Worm (Caenorhabditis elegans) whole organism, L4 larva: Measurements from ENCODE around the gene nas-16.

Experiments
- D1046.2 ChIP-seq: fragments of 200-800 bp; sonication (Bioruptor generic); IDR thresholded peaks from 2 replicates; pipeline ENCODE4 v1.3.6; 2022; ENCODE audit warnings: missing genetic modification characterization, missing compliant biosample characterization
- F10B5.3 ChIP-seq: sonication (generic microtip); optimal IDR thresholded peaks from 2 replicates; lab custom pipeline; 2016; ENCODE audit warnings: mild to moderate bottlenecking, missing genetic modification characterization, missing compliant biosample characterization
- F26F4.8 ChIP-seq: fragments of 200-800 bp; sonication (Bioruptor generic); conservative IDR thresholded peaks from 2 replicates; pipeline ENCODE4 v1.3.6; 2022; ENCODE audit warnings: missing genetic modification characterization, missing compliant biosample characterization
- T26A8.4 ChIP-seq: fragments of 200-800 bp; sonication (Bioruptor generic); IDR thresholded peaks from 2 replicates; pipeline ENCODE4 v1.3.6; 2022; ENCODE audit warnings: missing genetic modification characterization, missing compliant biosample characterization
- Y48G9A.11 ChIP-seq: fragments of 200-800 bp; sonication (Bioruptor generic); IDR thresholded peaks from 2 replicates; pipeline ENCODE4 v1.3.6; 2022; ENCODE audit warnings: missing genetic modification reagents, missing genetic modification characterization, missing compliant biosample characterization
- Y75B8A.6 ChIP-seq: fragments of 200-800 bp; sonication (Bioruptor generic); IDR thresholded peaks from 2 replicates; pipeline ENCODE4 v1.3.6; 2022; ENCODE audit warnings: missing genetic modification reagents, missing genetic modification characterization, missing compliant biosample characterization
- ZK337.2 ChIP-seq: fragments of 200-800 bp; sonication (Bioruptor generic); IDR thresholded peaks from 2 replicates; pipeline ENCODE4 v1.3.6; 2022; ENCODE audit warnings: missing genetic modification reagents, missing genetic modification characterization, missing compliant biosample characterization
- ZK546.5 ChIP-seq, 2 experiments: sonication (generic microtip); optimal IDR thresholded peaks; 2 replicates each; lab custom pipeline; 2017; ENCODE audit warnings: missing biosample characterization in 2 of 2, missing genetic modification characterization in 2 of 2
- aly-2 ChIP-seq: sonication (generic microtip); optimal IDR thresholded peaks from 2 replicates; lab custom pipeline; 2018; ENCODE audit warnings: missing biosample characterization, missing genetic modification characterization
- arid-1 ChIP-seq: fragments of 200-800 bp; sonication (Bioruptor generic); conservative IDR thresholded peaks from 2 replicates; pipeline ENCODE4 v1.3.6; 2022; ENCODE audit warnings: missing genetic modification reagents, missing genetic modification characterization, missing compliant biosample characterization
- attf-4 ChIP-seq: sonication (generic microtip); optimal IDR thresholded peaks from 3 replicates; lab custom pipeline; 2017; ENCODE audit warnings: missing biosample characterization, missing genetic modification characterization
- ceh-20 ChIP-seq: fragments of 200-800 bp; sonication (Bioruptor generic); IDR thresholded peaks from 2 replicates; pipeline ENCODE4 v1.3.6; 2022; ENCODE audit warnings: missing genetic modification reagents, missing genetic modification characterization, missing compliant biosample characterization
- ceh-32 ChIP-seq: sonication (generic microtip); optimal IDR thresholded peaks from 2 replicates; lab custom pipeline; 2016; ENCODE audit warnings: mild to moderate bottlenecking, missing genetic modification characterization, missing compliant biosample characterization; ENCODE audit not compliant: poor library complexity
- ceh-82 ChIP-seq: sonication (generic microtip); optimal IDR thresholded peaks from 2 replicates; lab custom pipeline; 2017; ENCODE audit warnings: missing biosample characterization, missing genetic modification characterization
- ces-1 ChIP-seq: fragments of 150-350 bp; sonication (generic microtip); optimal IDR thresholded peaks from 4 replicates; lab custom pipeline; 2014; ENCODE audit warnings: missing biosample characterization, missing genetic modification reagents, missing genetic modification characterization
- cey-2 ChIP-seq: sonication (generic microtip); optimal IDR thresholded peaks from 3 replicates; lab custom pipeline; 2017; ENCODE audit warnings: missing genetic modification characterization, mild to moderate bottlenecking, missing compliant biosample characterization, antibody characterized with exemption, borderline replicate concordance; ENCODE audit not compliant: insufficient read depth
- ctbp-1 ChIP-seq: fragments of 200-800 bp; sonication (Bioruptor generic); IDR thresholded peaks from 2 replicates; pipeline ENCODE4 v1.3.6; 2022; ENCODE audit warnings: missing genetic modification reagents, missing genetic modification characterization, missing compliant biosample characterization
- daf-19 ChIP-seq: fragments of 200-800 bp; sonication (Bioruptor generic); conservative IDR thresholded peaks from 2 replicates; pipeline ENCODE4 v1.3.6; 2022; ENCODE audit warnings: missing genetic modification characterization, missing compliant biosample characterization
- dpl-1 ChIP-seq: fragments of 150-350 bp; optimal IDR thresholded peaks from 2 replicates; lab custom pipeline; 2014; ENCODE audit warnings: missing biosample characterization, missing genetic modification reagents, missing genetic modification characterization
- duxl-1 ChIP-seq: sonication (generic microtip); optimal IDR thresholded peaks from 2 replicates; lab custom pipeline; 2016; ENCODE audit warnings: mild to moderate bottlenecking, missing genetic modification characterization, moderate library complexity, missing compliant biosample characterization; ENCODE audit not compliant: poor library complexity
- fkh-10 ChIP-seq: fragments of 150-350 bp; optimal IDR thresholded peaks from 2 replicates; lab custom pipeline; 2014; ENCODE audit warnings: missing biosample characterization, missing genetic modification reagents, missing genetic modification characterization
- hmg-1.1 ChIP-seq: fragments of 200-800 bp; sonication (Bioruptor generic); IDR thresholded peaks from 2 replicates; pipeline ENCODE4 v1.3.6; 2022; ENCODE audit warnings: missing genetic modification reagents, missing genetic modification characterization, missing compliant biosample characterization
- jun-1 ChIP-seq: fragments of 150-350 bp; optimal IDR thresholded peaks from 2 replicates; lab custom pipeline; 2014; ENCODE audit warnings: missing biosample characterization, missing genetic modification reagents, missing genetic modification characterization
- lim-7 ChIP-seq: fragments of 200-800 bp; sonication (Bioruptor generic); IDR thresholded peaks from 2 replicates; pipeline ENCODE4 v1.3.6; 2022; ENCODE audit warnings: missing genetic modification characterization, missing compliant biosample characterization
- lin-38 ChIP-seq: fragments of 200-800 bp; sonication (Bioruptor generic); IDR thresholded peaks from 2 replicates; pipeline ENCODE4 v1.3.6; 2022; ENCODE audit warnings: missing genetic modification reagents, missing genetic modification characterization, missing compliant biosample characterization
- lin-39 ChIP-seq: fragments of 150-350 bp; optimal IDR thresholded peaks from 2 replicates; lab custom pipeline; 2014; ENCODE audit warnings: missing biosample characterization, missing genetic modification reagents, missing genetic modification characterization
- madf-9 ChIP-seq: fragments of 200-800 bp; sonication (Bioruptor generic); conservative IDR thresholded peaks from 2 replicates; pipeline ENCODE4 v1.3.6; 2022; ENCODE audit warnings: missing genetic modification reagents, missing genetic modification characterization, missing compliant biosample characterization
- mdl-1 ChIP-seq, 2 experiments: fragments of 150-350 bp in 1 of 2; sonication (generic microtip) in 1 of 2; optimal IDR thresholded peaks; 2 replicates each; lab custom pipeline; 2014 to 2017; ENCODE audit warnings: missing biosample characterization in 2 of 2, missing genetic modification characterization in 2 of 2
- mep-1 ChIP-seq: fragments of 150-350 bp; sonication (generic microtip); optimal IDR thresholded peaks from 3 replicates; lab custom pipeline; 2014; ENCODE audit warnings: missing biosample characterization, missing genetic modification characterization
- mxl-2 ChIP-seq: fragments of 200-800 bp; sonication (Bioruptor generic); conservative IDR thresholded peaks from 2 replicates; pipeline ENCODE4 v1.3.6; 2022; ENCODE audit warnings: missing genetic modification reagents, missing genetic modification characterization, missing compliant biosample characterization
- nhr-102 ChIP-seq: sonication (generic microtip); optimal IDR thresholded peaks from 2 replicates; lab custom pipeline; 2016; ENCODE audit warnings: mild to moderate bottlenecking, missing genetic modification characterization, moderate library complexity, missing compliant biosample characterization
- nhr-11 ChIP-seq: fragments of 150-350 bp; optimal IDR thresholded peaks from 2 replicates; lab custom pipeline; 2014; ENCODE audit warnings: missing biosample characterization, missing genetic modification characterization
- nhr-111 ChIP-seq: fragments of 200-800 bp; sonication (Bioruptor generic); optimal IDR thresholded peaks from 2 replicates; lab custom pipeline; 2018; ENCODE audit warnings: mild to moderate bottlenecking, missing genetic modification characterization, missing compliant biosample characterization
- nhr-25 ChIP-seq: sonication (generic microtip); optimal IDR thresholded peaks from 2 replicates; lab custom pipeline; 2017; ENCODE audit warnings: missing genetic modification characterization, mild to moderate bottlenecking, missing compliant biosample characterization, antibody characterized with exemption, moderate library complexity, borderline replicate concordance; ENCODE audit not compliant: insufficient read depth
- nhr-28 ChIP-seq: fragments of 150-350 bp; optimal IDR thresholded peaks from 2 replicates; lab custom pipeline; 2014; ENCODE audit warnings: missing biosample characterization, missing genetic modification characterization
- nhr-48 ChIP-seq: sonication (generic microtip); optimal IDR thresholded peaks from 2 replicates; lab custom pipeline; 2016; ENCODE audit warnings: mild to moderate bottlenecking, missing genetic modification characterization, missing compliant biosample characterization
- nhr-76 ChIP-seq: fragments of 150-350 bp; optimal IDR thresholded peaks from 2 replicates; lab custom pipeline; 2014; ENCODE audit warnings: missing biosample characterization, missing genetic modification characterization
- saeg-2 ChIP-seq: fragments of 200-800 bp; sonication (Bioruptor generic); IDR thresholded peaks from 2 replicates; pipeline ENCODE4 v1.3.6; 2022; ENCODE audit warnings: missing genetic modification reagents, missing genetic modification characterization, missing compliant biosample characterization
- set-16 ChIP-seq: fragments of 200-800 bp; sonication (Bioruptor generic); IDR thresholded peaks from 2 replicates; pipeline ENCODE4 v1.3.6; 2022; ENCODE audit warnings: missing genetic modification reagents, missing genetic modification characterization, missing compliant biosample characterization
- skn-1 ChIP-seq: fragments of 150-350 bp; optimal IDR thresholded peaks from 2 replicates; lab custom pipeline; 2014; ENCODE audit warnings: missing biosample characterization, missing genetic modification characterization
- spr-3 ChIP-seq: fragments of 200-800 bp; sonication (Bioruptor generic); optimal IDR thresholded peaks from 2 replicates; lab custom pipeline; 2018; ENCODE audit warnings: mild to moderate bottlenecking, missing genetic modification characterization, missing compliant biosample characterization
- unc-130 ChIP-seq: sonication (generic microtip); optimal IDR thresholded peaks from 2 replicates; lab custom pipeline; 2016; ENCODE audit warnings: missing genetic modification reagents, missing genetic modification characterization, missing compliant biosample characterization
- unc-39 ChIP-seq: sonication (generic microtip); optimal IDR thresholded peaks from 2 replicates; lab custom pipeline; 2017; ENCODE audit warnings: missing biosample characterization, missing genetic modification characterization
- unc-62 ChIP-seq, 3 experiments: fragments of 150-350 bp in 1 of 3; sonication (generic microtip); optimal IDR thresholded peaks in 2 of 3; peaks in 1 of 3; 1 replicate in 1 of 3; 2 replicates in 2 of 3; lab custom pipeline; 2014 to 2017; ENCODE audit warnings: missing biosample characterization in 3 of 3, missing genetic modification characterization in 3 of 3, missing genetic modification reagents in 3 of 3, missing genotype in 1 of 3
- zag-1 ChIP-seq: fragments of 150-350 bp; optimal IDR thresholded peaks from 2 replicates; lab custom pipeline; 2014; ENCODE audit warnings: missing biosample characterization, missing genetic modification characterization
- zfp-2 ChIP-seq: sonication (generic microtip); optimal IDR thresholded peaks from 2 replicates; lab custom pipeline; 2016; ENCODE audit warnings: mild to moderate bottlenecking, missing genetic modification characterization, missing compliant biosample characterization
- ztf-7 ChIP-seq: fragments of 150-350 bp; optimal IDR thresholded peaks from 2 replicates; lab custom pipeline; 2014; ENCODE audit warnings: missing biosample characterization, missing genetic modification characterization

nas-16 gene

DNA sequence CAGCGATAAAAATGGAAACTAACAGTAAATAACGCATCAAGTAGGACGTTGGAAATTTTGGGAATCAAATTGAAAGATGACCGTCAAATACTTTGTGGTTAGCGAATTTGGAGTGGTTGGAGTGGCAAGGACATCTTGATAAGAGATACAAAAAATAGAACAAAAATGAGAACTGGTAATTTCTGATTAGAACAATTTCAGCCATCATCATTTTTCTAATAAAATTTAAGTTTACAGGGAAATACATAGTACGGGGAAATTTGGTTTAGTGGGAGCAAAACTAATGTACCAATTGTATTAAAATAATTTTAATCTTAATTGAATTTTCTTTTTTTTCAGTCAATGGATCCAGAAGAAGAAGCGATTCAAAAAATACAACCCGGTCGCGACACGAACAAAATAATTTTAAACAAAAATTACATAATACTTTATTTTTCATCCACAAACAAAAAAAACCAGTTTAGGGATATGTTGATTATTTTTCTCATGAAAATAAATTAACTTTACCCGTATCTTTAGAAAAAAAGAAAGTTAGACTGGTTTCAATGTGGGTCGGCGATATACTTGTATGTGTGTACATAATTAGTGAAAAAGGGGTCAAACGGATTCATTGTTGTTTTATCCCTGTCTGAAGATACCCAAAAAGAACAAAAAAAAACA lies 18.9 kb downstream of the nas-16 start, which contains the start of the genes K03B8.8 and grl-3:
Gene K03B8.8, minus strand, starts transcription at position 101 of the 660 bp plus-strand sequence.
Gene grl-3, plus strand, starts transcription at position 610 of the 660 bp plus-strand sequence.
- TF ChIP-seq set-16 (no peak), D1046.2 (GFP tag; lab: Robert Waterston, UW) (no peak), ZK337.2 (no peak), nhr-48 (tag; lab: Kevin White, UChicago) (no peak), mdl-1 (tag; optimal IDR thresholded peaks at IDR 0.05; lab: Kevin White, UChicago) (no peak), ctbp-1 (GFP tag; lab: Robert Waterston, UW) (no peak), jun-1 (tag; lab: Kevin White, UChicago) (no peak), nhr-28 (peak; percentile 20), daf-19 (GFP tag; lab: Robert Waterston, UW) (no peak)

DNA sequence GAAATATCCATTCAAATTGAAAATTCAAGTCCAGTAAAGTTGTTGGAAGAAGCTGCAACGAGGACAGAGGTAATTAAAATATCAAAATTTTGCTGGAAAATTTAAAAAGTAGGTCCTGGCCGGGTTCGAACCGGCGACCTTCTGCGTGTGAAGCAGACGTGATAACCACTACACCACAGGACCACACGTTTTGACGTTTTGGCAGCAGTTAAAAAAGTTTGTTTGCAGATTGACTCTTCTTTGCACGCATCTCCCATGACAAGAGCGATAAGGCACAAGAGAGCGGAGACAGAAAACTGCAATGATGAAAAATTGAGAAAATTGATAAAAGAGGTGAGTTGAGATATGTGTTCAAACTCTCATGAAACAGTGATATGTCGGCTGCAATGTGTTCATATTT lies 20.0 kb downstream of the nas-16 start:
- TF ChIP-seq F10B5.3 (tag; lab: Kevin White, UChicago), result no peak
- TF ChIP-seq nhr-76 (tag; lab: Kevin White, UChicago), result no peak
- TF ChIP-seq ceh-20 (GFP tag; lab: Robert Waterston, UW), result peak; percentile 49; the same call in 1 of the 2 replicates
- TF ChIP-seq lin-39 (tag; lab: Kevin White, UChicago), result no peak
- TF ChIP-seq nhr-25 (tag; lab: Kevin White, UChicago), result no peak
- TF ChIP-seq unc-130 (GFP tag; lab: Kevin White, UChicago), result no peak
- 0 out of 2 replicates have a peak, but pooled peaks have one; percentile 22 for TF ChIP-seq Y48G9A.11
- TF ChIP-seq T26A8.4 (GFP tag; lab: Robert Waterston, UW), result no peak; the same call in 1 of the 2 replicates
- no peak for TF ChIP-seq zag-1 (tag; lab: Kevin White, UChicago)
- TF ChIP-seq madf-9, result peak; percentile 45; the same call in 1 of the 2 replicates
- TF ChIP-seq fkh-10 (GFP tag; lab: Kevin White, UChicago), result no peak
- TF ChIP-seq hmg-1.1 (GFP tag; lab: Robert Waterston, UW), result peak; percentile 71
- TF ChIP-seq dpl-1 (GFP tag; lab: Kevin White, UChicago), result peak; percentile 6
- no peak for TF ChIP-seq mep-1 (tag; lab: Kevin White, UChicago)
- no peak for TF ChIP-seq nhr-48 (tag; lab: Kevin White, UChicago)
- TF ChIP-seq unc-62 (GFP tag; optimal IDR thresholded peaks at IDR 0.05 in 1 of 2; lab: Kevin White, UChicago), result no peak
- no peak for TF ChIP-seq unc-62 (tag; optimal IDR thresholded peaks at IDR 0.05; lab: Kevin White, UChicago)
- no peak for TF ChIP-seq ceh-32 (tag; lab: Kevin White, UChicago)
- no peak for TF ChIP-seq set-16
- no peak for TF ChIP-seq cey-2 (tag; lab: Kevin White, UChicago)
- TF ChIP-seq ZK546.5 (tag; optimal IDR thresholded peaks at IDR 0.05; lab: Kevin White, UChicago), result no peak
- no peak for TF ChIP-seq lin-38 (GFP tag; lab: Robert Waterston, UW)
- TF ChIP-seq jun-1 (tag; lab: Kevin White, UChicago), result no peak
- TF ChIP-seq ces-1 (GFP tag; lab: Kevin White, UChicago), result no peak
- no peak for TF ChIP-seq nhr-11 (tag; lab: Kevin White, UChicago)
- TF ChIP-seq Y75B8A.6 (GFP tag; lab: Robert Waterston, UW), result no peak
- no peak for TF ChIP-seq F26F4.8 (GFP tag; lab: Robert Waterston, UW)
- no peak for TF ChIP-seq spr-3 (GFP tag; lab: Kevin White, UChicago)
- TF ChIP-seq zfp-2 (tag; lab: Kevin White, UChicago), result no peak
- TF ChIP-seq arid-1, result peak; percentile 58; the same call in 1 of the 2 replicates
- no peak for TF ChIP-seq ceh-82 (tag; lab: Kevin White, UChicago)
- TF ChIP-seq aly-2 (tag; lab: Kevin White, UChicago), result no peak
- TF ChIP-seq duxl-1, result no peak
- TF ChIP-seq ztf-7 (tag; lab: Kevin White, UChicago), result no peak
- TF ChIP-seq attf-4 (tag; lab: Kevin White, UChicago), result no peak
- TF ChIP-seq mxl-2 (GFP tag; lab: Robert Waterston, UW), result no peak
- 0 out of 2 replicates have a peak, but pooled peaks have one; percentile 38 for TF ChIP-seq saeg-2 (GFP tag; lab: Robert Waterston, UW)
- peak; percentile 75 for TF ChIP-seq lim-7 (GFP tag; lab: Robert Waterston, UW)
- no peak for TF ChIP-seq nhr-111
- TF ChIP-seq skn-1 (tag; lab: Kevin White, UChicago), result no peak
- no peak for TF ChIP-seq nhr-102
- no peak for TF ChIP-seq unc-39 (tag; lab: Kevin White, UChicago)
